Fruit fly (Drosophila melanogaster) whole organism, pupa: Measurements from ENCODE around the gene parvin.
A peak's percentile ranks its signal among the peaks of the same experiment; 100 is the strongest.

Experiments used
- CG10348 ChIP-seq: fragments of 200-800 bp; sonication (Bioruptor generic); IDR thresholded peaks from 2 replicates; pipeline ENCODE4 v1.3.6; 2022; ENCODE audit warnings: missing biosample characterization, missing genetic modification characterization
- CG12605 ChIP-seq: fragments of 200-800 bp; sonication (Bioruptor generic); IDR thresholded peaks from 2 replicates; pipeline ENCODE4 v1.3.6; 2022; ENCODE audit warnings: missing biosample characterization, missing genetic modification characterization
- CG13204 ChIP-seq: fragments of 200-800 bp; sonication (Bioruptor generic); optimal IDR thresholded peaks from 2 replicates; lab custom pipeline; 2018; ENCODE audit warnings: missing biosample characterization, mild to moderate bottlenecking, missing genetic modification characterization, moderate library complexity
- CG14655 ChIP-seq: fragments of 200-800 bp; sonication (Bioruptor generic); optimal IDR thresholded peaks from 3 replicates; lab custom pipeline; 2017; ENCODE audit warnings: mild to moderate bottlenecking, missing biosample characterization, missing genetic modification reagents, missing genetic modification characterization
- CG15710 ChIP-seq: fragments of 200-800 bp; sonication (Bioruptor generic); optimal IDR thresholded peaks from 2 replicates; lab custom pipeline; 2018; ENCODE audit warnings: missing biosample characterization, mild to moderate bottlenecking, missing genetic modification characterization, moderate library complexity
- CG17806 ChIP-seq: fragments of 200-800 bp; sonication (Bioruptor generic); optimal IDR thresholded peaks from 2 replicates; lab custom pipeline; 2018; ENCODE audit warnings: missing biosample characterization, mild to moderate bottlenecking, missing genetic modification characterization, moderate library complexity
- CG32121 ChIP-seq: fragments of 200-800 bp; sonication (Bioruptor generic); IDR thresholded peaks from 2 replicates; pipeline ENCODE4 v1.3.6; 2022; ENCODE audit warnings: missing biosample characterization, missing genetic modification characterization
- CG34367 ChIP-seq: fragments of 200-800 bp; sonication (Bioruptor generic); optimal IDR thresholded peaks from 2 replicates; lab custom pipeline; 2018; ENCODE audit warnings: missing biosample characterization, mild to moderate bottlenecking, missing genetic modification characterization
- CG4496 ChIP-seq: fragments of 200-800 bp; sonication (Bioruptor generic); IDR thresholded peaks from 3 replicates; pipeline ENCODE4 v1.3.6; 2022; ENCODE audit warnings: missing biosample characterization, missing genetic modification characterization
- CG8159 ChIP-seq: fragments of 200-800 bp; sonication (Bioruptor generic); optimal IDR thresholded peaks from 3 replicates; lab custom pipeline; 2018; ENCODE audit warnings: missing biosample characterization, mild to moderate bottlenecking, missing genetic modification characterization, moderate library complexity
- CG8301 ChIP-seq: fragments of 200-800 bp; sonication (Bioruptor generic); optimal IDR thresholded peaks from 2 replicates; lab custom pipeline; 2018; ENCODE audit warnings: missing biosample characterization, mild to moderate bottlenecking, missing genetic modification characterization
- CG9948 ChIP-seq: fragments of 200-800 bp; sonication (Bioruptor generic); optimal IDR thresholded peaks from 2 replicates; lab custom pipeline; 2018; ENCODE audit warnings: missing biosample characterization, mild to moderate bottlenecking, missing genetic modification characterization, moderate library complexity
- D1 ChIP-seq: fragments of 200-800 bp; sonication (Bioruptor generic); optimal IDR thresholded peaks from 2 replicates; lab custom pipeline; 2018; ENCODE audit warnings: missing biosample characterization, mild to moderate bottlenecking, missing genetic modification characterization, moderate library complexity
- EcR ChIP-seq: fragments of 200-800 bp; sonication (Bioruptor generic); optimal IDR thresholded peaks from 3 replicates; lab custom pipeline; 2019; ENCODE audit warnings: missing biosample characterization, missing genetic modification characterization, mild to moderate bottlenecking, moderate library complexity, missing genetic modification reagents
- Ets98B ChIP-seq: fragments of 200-800 bp; sonication (Bioruptor generic); IDR thresholded peaks from 2 replicates; pipeline ENCODE4 v1.3.6; 2022; ENCODE audit warnings: missing biosample characterization, missing genetic modification characterization
- Pif1A ChIP-seq: fragments of 200-800 bp; sonication (Bioruptor generic); optimal IDR thresholded peaks from 3 replicates; lab custom pipeline; 2016; ENCODE audit warnings: missing biosample characterization, missing genetic modification characterization
- Pif1B ChIP-seq: fragments of 200-800 bp; sonication (Bioruptor generic); optimal IDR thresholded peaks from 3 replicates; lab custom pipeline; 2016; ENCODE audit warnings: missing biosample characterization, missing genetic modification characterization
- Snoo ChIP-seq: fragments of 200-800 bp; sonication (Bioruptor generic); optimal IDR thresholded peaks from 3 replicates; lab custom pipeline; 2017; ENCODE audit warnings: missing biosample characterization, mild to moderate bottlenecking, missing genetic modification characterization, inconsistent platforms
- fd96Ca ChIP-seq: fragments of 200-800 bp; sonication (Bioruptor generic); IDR thresholded peaks from 3 replicates; pipeline ENCODE4 v1.3.6; 2022; ENCODE audit warnings: missing biosample characterization, missing genetic modification characterization
- gl ChIP-seq: fragments of 200-800 bp; sonication (Bioruptor generic); optimal IDR thresholded peaks from 2 replicates; lab custom pipeline; 2018; ENCODE audit warnings: missing biosample characterization, mild to moderate bottlenecking, missing genetic modification characterization
- rn ChIP-seq: fragments of 200-800 bp; sonication (Bioruptor generic); IDR thresholded peaks from 2 replicates; pipeline ENCODE4 v1.3.6; 2022; ENCODE audit warnings: missing biosample characterization, missing genetic modification characterization

parvin gene

DNA sequence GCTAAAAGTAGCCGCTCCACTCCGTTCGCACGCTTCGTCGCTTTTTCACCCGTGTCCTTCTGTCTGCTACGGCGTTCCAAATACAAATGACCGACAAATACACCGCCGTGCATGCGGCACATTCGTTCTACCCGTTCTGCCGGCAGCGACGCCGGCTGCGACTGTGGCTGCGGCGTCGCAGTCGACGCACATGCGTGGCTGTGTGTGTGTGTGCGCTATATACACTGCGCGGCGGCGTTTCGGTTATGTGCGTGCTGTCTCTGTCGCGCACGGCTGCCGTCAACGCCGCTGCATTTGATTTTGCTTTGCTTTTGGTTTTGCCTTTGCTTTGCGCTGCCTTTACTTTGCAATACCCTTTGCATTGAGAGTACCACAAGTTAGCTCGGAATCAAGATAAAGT lies 37.6 kb downstream of the parvin start, which contains the start of gene zld:
TSS of gene zld (minus strand) at position 92 of the 400 bp plus-strand sequence.
- TF ChIP-seq CG13204 (GFP tag; lab: Kevin White, UChicago) (peak; percentile 81), Pif1A (GFP tag; lab: Kevin White, UChicago) (no peak), CG10348 (no peak), CG4496 (GFP tag; lab: Robert Waterston, UW) (peak; percentile 56; the same call in 2 of the 3 replicates)

DNA sequence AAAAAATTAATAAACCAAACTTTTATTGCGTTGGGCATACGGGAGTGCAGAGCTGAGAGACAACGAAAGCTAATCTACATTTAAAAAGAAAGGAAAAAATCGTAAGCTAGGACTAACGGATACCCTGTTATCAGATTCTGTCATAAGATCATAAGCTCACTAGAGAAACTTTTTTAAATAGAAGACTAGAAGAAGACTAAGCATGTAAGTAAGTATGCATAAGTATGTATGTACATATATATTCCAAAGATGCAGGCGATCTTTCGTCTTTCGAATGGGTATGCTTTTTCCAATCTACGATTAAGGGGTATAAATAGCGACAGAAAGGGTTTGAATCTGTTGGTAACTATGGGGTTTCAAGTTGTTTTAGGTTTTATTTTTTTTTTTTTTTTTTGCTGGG lies 39.0 kb downstream of the parvin start:
- TF ChIP-seq gl (tag; lab: Kevin White, UChicago) (no peak), D1 (tag; lab: Kevin White, UChicago) (no peak), EcR (GFP tag; lab: Kevin White, UChicago) (no peak), CG34367 (peak; percentile 38), Ets98B (no peak), CG12605 (GFP tag; lab: Robert Waterston, UW) (peak; percentile 15; the same call in 1 of the 2 replicates), CG4496 (GFP tag; lab: Robert Waterston, UW) (0 out of 3 replicates have a peak, but pooled peaks have one; percentile 27), CG15710 (peak; percentile 46), Pif1A (GFP tag; lab: Kevin White, UChicago) (peak; percentile 18), Snoo (tag; lab: Kevin White, UChicago) (no peak), CG32121 (GFP tag; lab: Robert Waterston, UW) (no peak), rn (GFP tag; lab: Robert Waterston, UW) (no peak), CG14655 (GFP tag; lab: Kevin White, UChicago) (peak; percentile 27), CG17806 (peak; percentile 47), CG9948 (tag; lab: Kevin White, UChicago) (peak; percentile 50), CG13204 (GFP tag; lab: Kevin White, UChicago) (no peak), CG8301 (tag; lab: Kevin White, UChicago) (peak; percentile 1), fd96Ca (GFP tag; lab: Robert Waterston, UW) (no peak), Pif1B (GFP tag; lab: Kevin White, UChicago) (no peak), CG8159 (tag; lab: Kevin White, UChicago) (peak; percentile 42), CG10348 (no peak)

DNA sequence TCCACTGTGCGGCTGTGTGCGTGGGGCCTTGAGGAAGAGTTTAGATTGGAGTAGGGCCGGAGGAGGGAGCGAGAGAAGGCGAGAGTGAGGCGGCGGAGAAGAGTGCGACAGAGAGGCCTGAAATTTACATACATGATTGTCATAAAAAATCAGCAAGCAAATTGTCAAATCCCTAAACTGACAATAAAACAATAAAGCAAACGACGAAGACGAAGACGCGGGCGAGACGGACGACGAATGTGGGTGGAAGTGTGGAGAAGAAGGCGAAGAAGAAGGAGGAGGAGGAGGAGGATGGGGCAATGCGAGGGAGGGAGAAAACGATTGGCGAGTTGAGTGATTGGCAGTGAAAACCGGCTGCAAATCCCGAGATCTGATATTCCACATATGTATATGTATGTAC lies 39.6 kb downstream of the parvin start:
- TF ChIP-seq Snoo (tag; lab: Kevin White, UChicago) = no peak
- no peak for TF ChIP-seq CG17806
- TF ChIP-seq CG10348 = no peak
- no peak for TF ChIP-seq CG8301 (tag; lab: Kevin White, UChicago)
- no peak for TF ChIP-seq Pif1B (GFP tag; lab: Kevin White, UChicago)
- no peak for TF ChIP-seq CG9948 (tag; lab: Kevin White, UChicago)
- no peak for TF ChIP-seq Pif1A (GFP tag; lab: Kevin White, UChicago)
- TF ChIP-seq CG15710 = no peak
- TF ChIP-seq CG34367 = no peak
- TF ChIP-seq CG13204 (GFP tag; lab: Kevin White, UChicago) = no peak
- no peak for TF ChIP-seq EcR (GFP tag; lab: Kevin White, UChicago)
- no peak for TF ChIP-seq gl (tag; lab: Kevin White, UChicago)
- TF ChIP-seq CG4496 (GFP tag; lab: Robert Waterston, UW) = no peak
- TF ChIP-seq CG12605 (GFP tag; lab: Robert Waterston, UW) = no peak
- TF ChIP-seq CG8159 (tag; lab: Kevin White, UChicago) = no peak

DNA sequence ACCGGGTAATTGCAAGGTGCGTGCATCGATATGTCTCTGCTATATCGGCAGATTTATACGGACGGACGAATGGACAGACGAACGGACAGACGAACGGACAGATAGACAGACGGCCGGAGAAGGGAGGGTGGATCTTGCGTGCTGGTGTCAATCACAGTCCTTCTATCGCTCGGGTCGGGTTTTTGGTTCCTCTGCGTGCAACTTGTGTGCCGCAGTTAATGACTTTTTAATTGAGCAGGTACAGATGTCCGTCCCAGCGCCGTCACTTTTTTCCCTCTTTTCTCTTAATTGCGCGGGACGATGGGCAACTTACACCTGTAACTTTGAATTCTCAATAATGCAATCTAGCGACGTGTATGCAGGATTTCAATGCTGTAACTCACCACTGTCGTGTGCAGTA lies 41.0 kb downstream of the parvin start:
- TF ChIP-seq CG10348 = no peak

DNA sequence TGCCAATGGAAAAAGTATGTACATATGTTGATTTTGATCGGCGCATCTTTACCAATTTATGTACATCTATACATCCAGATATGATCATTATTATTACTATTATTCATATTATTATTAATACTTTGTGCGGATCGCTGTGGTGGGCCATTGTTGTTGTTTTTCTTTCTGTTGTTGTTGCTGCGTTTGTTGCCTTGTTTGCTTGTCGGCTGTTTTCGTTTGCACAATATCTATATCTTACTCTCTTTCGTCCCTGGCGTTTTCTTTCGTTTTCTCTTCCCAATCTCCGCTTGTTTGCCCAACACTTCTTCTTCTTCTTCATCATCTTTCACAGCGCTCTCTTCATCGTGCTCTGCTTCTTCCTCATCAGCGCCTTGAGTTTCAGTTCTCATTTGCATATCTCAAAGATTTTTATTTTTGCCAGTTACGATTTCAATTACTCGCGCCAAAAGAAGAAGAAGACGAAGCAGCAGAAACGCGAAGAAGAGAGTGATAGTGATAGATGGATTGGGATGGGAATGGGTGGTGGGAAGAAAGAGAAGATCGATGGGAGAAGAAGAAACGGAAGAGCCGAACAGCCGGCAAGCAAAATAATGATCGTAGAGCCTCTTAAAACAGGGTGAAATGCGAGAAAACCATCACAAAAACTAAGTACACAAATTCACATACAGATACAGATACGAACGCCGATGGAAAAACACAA lies 42.2 kb downstream of the parvin start:
- 0 out of 3 replicates have a peak, but pooled peaks have one; percentile 21 for TF ChIP-seq CG4496 (GFP tag; lab: Robert Waterston, UW)
- TF ChIP-seq gl (tag; lab: Kevin White, UChicago) = no peak
- TF ChIP-seq CG9948 (tag; lab: Kevin White, UChicago) = no peak
- TF ChIP-seq Ets98B = no peak
- TF ChIP-seq CG10348 = no peak

DNA sequence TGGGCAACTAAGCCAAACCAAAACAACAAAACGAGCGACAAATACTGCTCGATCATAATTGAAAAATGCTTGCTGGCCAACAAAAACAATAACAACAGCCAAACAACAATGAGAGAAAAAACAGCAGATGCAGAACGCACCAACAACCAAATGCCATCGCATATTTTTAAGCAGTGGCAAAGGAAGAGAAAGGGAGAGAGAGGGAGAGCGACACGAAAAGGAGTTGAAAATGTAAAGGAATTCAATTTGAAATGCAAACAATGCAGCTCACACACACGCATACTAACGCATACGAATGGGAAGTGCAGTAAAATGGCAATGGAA lies 42.7 kb downstream of the parvin start:
- TF ChIP-seq CG15710 = no peak
- no peak for TF ChIP-seq CG14655 (GFP tag; lab: Kevin White, UChicago)
- no peak for TF ChIP-seq CG17806
- no peak for TF ChIP-seq gl (tag; lab: Kevin White, UChicago)
- TF ChIP-seq Snoo (tag; lab: Kevin White, UChicago) = no peak
- TF ChIP-seq CG9948 (tag; lab: Kevin White, UChicago) = no peak
- TF ChIP-seq CG13204 (GFP tag; lab: Kevin White, UChicago) = no peak
- TF ChIP-seq rn (GFP tag; lab: Robert Waterston, UW) = no peak
- TF ChIP-seq CG4496 (GFP tag; lab: Robert Waterston, UW) = no peak
- TF ChIP-seq EcR (GFP tag; lab: Kevin White, UChicago) = no peak
- TF ChIP-seq Pif1B (GFP tag; lab: Kevin White, UChicago) = no peak
- TF ChIP-seq CG32121 (GFP tag; lab: Robert Waterston, UW) = no peak
- no peak for TF ChIP-seq CG12605 (GFP tag; lab: Robert Waterston, UW)
- no peak for TF ChIP-seq D1 (tag; lab: Kevin White, UChicago)
- no peak for TF ChIP-seq CG8301 (tag; lab: Kevin White, UChicago)
